Worm (Caenorhabditis elegans): ENCODE measurements around the gene ZK228.4.

DNA sequence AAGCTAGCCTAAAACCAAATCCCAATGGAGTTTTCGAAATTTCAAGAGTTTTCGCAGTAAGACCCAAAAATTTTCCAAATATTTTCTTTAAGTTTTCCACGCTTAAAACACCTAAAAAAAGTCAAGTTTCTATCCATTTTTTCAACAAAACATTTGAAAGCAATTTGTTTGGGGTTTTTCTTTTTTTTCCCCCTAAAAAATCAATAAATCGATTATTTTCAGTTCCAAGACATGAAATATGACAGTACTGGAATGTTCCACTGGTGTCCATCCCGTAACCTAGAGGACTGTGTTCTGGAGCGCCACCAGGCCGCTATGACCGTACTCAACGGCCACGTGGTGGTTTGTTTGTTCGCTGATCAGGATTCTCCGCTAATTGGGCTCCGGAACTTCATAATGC lies 42.0 kb downstream of the ZK228.4 start:
- TF ChIP-seq unc-39 (tag; optimal IDR thresholded peaks at IDR 0.05) (no peak), ces-1 (GFP tag; optimal IDR thresholded peaks at IDR 0.05) (no peak), ama-1 (optimal IDR thresholded peaks at IDR 0.05) (no peak), hlh-30 (tag; optimal IDR thresholded peaks at IDR 0.05; ENCODE audit: insufficient read depth) (no peak), egl-43 (GFP tag; IDR thresholded peaks at IDR 0.05) (no peak), mxl-3 (GFP tag; optimal IDR thresholded peaks at IDR 0.05) (no peak), aly-2 (tag; optimal IDR thresholded peaks at IDR 0.05) (no peak)

All from whole organism, L4 larva.